Fruit fly (Drosophila melanogaster) whole organism, wandering third instar larva: ENCODE data around the gene CG33689.

Source experiments
- Abd-B ChIP-seq: fragments of >200 bp; optimal IDR thresholded peaks from 2 replicates; lab custom pipeline; 2017; ENCODE audit warnings: missing biosample characterization, missing genetic modification characterization
- CG32264 ChIP-seq: fragments of 200-800 bp; sonication (Bioruptor generic); optimal IDR thresholded peaks from 2 replicates; lab custom pipeline; 2016; ENCODE audit warnings: missing biosample characterization, missing genetic modification characterization
- CG9705 ChIP-seq: fragments of 200-800 bp; sonication (Bioruptor generic); optimal IDR thresholded peaks from 2 replicates; lab custom pipeline; 2018; ENCODE audit warnings: missing biosample characterization, mild to moderate bottlenecking, missing genetic modification characterization
- CrebA ChIP-seq: fragments of 200-800 bp; sonication (Bioruptor generic); optimal IDR thresholded peaks from 2 replicates; lab custom pipeline; 2016; ENCODE audit warnings: missing biosample characterization, mild to moderate bottlenecking, missing genetic modification characterization, borderline replicate concordance
- Dfd ChIP-seq: fragments of >200 bp; optimal IDR thresholded peaks from 2 replicates; lab custom pipeline; 2017; ENCODE audit warnings: missing biosample characterization, missing genetic modification characterization
- Dif ChIP-seq: fragments of 200-275, 200-300 bp; sonication (Bioruptor generic); optimal IDR thresholded peaks from 2 replicates; lab custom pipeline; 2018; ENCODE audit warnings: missing biosample characterization, missing genetic modification characterization; ENCODE audit not compliant: partially characterized antibody
- GATAd ChIP-seq: sonication (Bioruptor generic); optimal IDR thresholded peaks from 2 replicates; lab custom pipeline; 2016; ENCODE audit warnings: missing biosample characterization, missing genetic modification characterization
- HLH106 ChIP-seq: fragments of 200-800 bp; optimal IDR thresholded peaks from 3 replicates; lab custom pipeline; 2019; ENCODE audit warnings: missing biosample characterization, mild to moderate bottlenecking, missing genetic modification characterization, moderate library complexity
- Hnf4 ChIP-seq: fragments of 200-800 bp; sonication (Bioruptor generic); optimal IDR thresholded peaks from 2 replicates; lab custom pipeline; 2016; ENCODE audit warnings: missing biosample characterization, mild to moderate bottlenecking, missing genetic modification characterization
- Hr78 ChIP-seq: fragments of >200 bp; optimal IDR thresholded peaks from 2 replicates; lab custom pipeline; 2017; ENCODE audit warnings: missing biosample characterization, missing genetic modification characterization
- Hr83 ChIP-seq: fragments of 200-300 bp; sonication (Bioruptor generic); optimal IDR thresholded peaks from 2 replicates; lab custom pipeline; 2016; ENCODE audit warnings: missing biosample characterization, mild to moderate bottlenecking, missing genetic modification characterization, moderate library complexity; ENCODE audit not compliant: poor library complexity, severe bottlenecking
- Jra ChIP-seq: sonication (Bioruptor generic); optimal IDR thresholded peaks from 2 replicates; lab custom pipeline; 2016; ENCODE audit warnings: missing biosample characterization, missing genetic modification characterization
- Mio ChIP-seq: sonication (Bioruptor generic); optimal IDR thresholded peaks from 2 replicates; lab custom pipeline; 2016; ENCODE audit warnings: missing biosample characterization, missing genetic modification characterization
- Myc ChIP-seq: fragments of >200 bp; optimal IDR thresholded peaks from 2 replicates; lab custom pipeline; 2017
- N ChIP-seq: fragments of >200 bp; optimal IDR thresholded peaks from 2 replicates; lab custom pipeline; 2018; ENCODE audit warnings: missing biosample characterization, missing external identifiers, missing genetic modification characterization
- OdsH ChIP-seq: fragments of 200-800 bp; sonication (Bioruptor generic); optimal IDR thresholded peaks from 2 replicates; lab custom pipeline; 2016; ENCODE audit warnings: missing biosample characterization, mild to moderate bottlenecking, missing genetic modification characterization
- Rel ChIP-seq, 2 experiments: fragments of 200-800 bp; sonication (Bioruptor generic) in 1 of 2; optimal IDR thresholded peaks; 2 replicates in 1 of 2; 3 replicates in 1 of 2; lab custom pipeline; 2016 to 2019; ENCODE audit warnings: mild to moderate bottlenecking in 2 of 2, missing biosample characterization in 2 of 2, missing genetic modification characterization in 2 of 2, moderate library complexity in 1 of 2
- Sp1 ChIP-seq: fragments of 200-800 bp; sonication (Bioruptor generic); optimal IDR thresholded peaks from 3 replicates; lab custom pipeline; 2019; ENCODE audit warnings: missing biosample characterization, mild to moderate bottlenecking, missing genetic modification characterization, moderate library complexity
- Vsx2 ChIP-seq: fragments of 200-300, 225-300 bp; sonication (Bioruptor generic); optimal IDR thresholded peaks from 2 replicates; lab custom pipeline; 2018; ENCODE audit warnings: missing biosample characterization, missing genetic modification characterization; ENCODE audit not compliant: partially characterized antibody
- br ChIP-seq: fragments of 200-800 bp; sonication (Bioruptor generic); optimal IDR thresholded peaks from 2 replicates; lab custom pipeline; 2016; ENCODE audit warnings: missing biosample characterization, missing genetic modification characterization
- brk ChIP-seq: fragments of 200-800 bp; sonication (Bioruptor generic); optimal IDR thresholded peaks from 2 replicates; lab custom pipeline; 2016; ENCODE audit warnings: missing biosample characterization, mild to moderate bottlenecking, missing genetic modification characterization
- dl ChIP-seq, 2 experiments: fragments of 175-275, 200-275 bp in 1 of 2; fragments of 200-275 bp in 1 of 2; sonication (Bioruptor generic); optimal IDR thresholded peaks; lab custom pipeline; 2018; ENCODE audit warnings: mild to moderate bottlenecking in 2 of 2, missing biosample characterization in 2 of 2, missing genetic modification characterization in 2 of 2, moderate library complexity in 2 of 2; ENCODE audit not compliant: partially characterized antibody in 2 of 2, insufficient read depth in 1 of 2
- dmrt93B ChIP-seq: fragments of 200-800 bp; sonication (Bioruptor generic); optimal IDR thresholded peaks from 2 replicates; lab custom pipeline; 2018; ENCODE audit warnings: missing biosample characterization, mild to moderate bottlenecking, missing genetic modification characterization
- dsf ChIP-seq: sonication (Bioruptor generic); optimal IDR thresholded peaks from 2 replicates; lab custom pipeline; 2016; ENCODE audit warnings: missing biosample characterization, missing genetic modification characterization, borderline replicate concordance
- ey ChIP-seq: fragments of 200-800 bp; sonication (Bioruptor generic); optimal IDR thresholded peaks from 2 replicates; lab custom pipeline; 2016; ENCODE audit warnings: missing biosample characterization, missing genetic modification characterization
- foxo ChIP-seq, 2 experiments: fragments of 200-800 bp; sonication (Bioruptor generic); optimal IDR thresholded peaks; 2 replicates in 1 of 2; 3 replicates in 1 of 2; lab custom pipeline; 2016 to 2017; ENCODE audit warnings: missing biosample characterization in 2 of 2, missing genetic modification characterization in 2 of 2
- fru ChIP-seq: fragments of 200-800 bp; sonication (Bioruptor generic); optimal IDR thresholded peaks from 3 replicates; lab custom pipeline; 2016; ENCODE audit warnings: missing biosample characterization, mild to moderate bottlenecking, missing genetic modification characterization
- h ChIP-seq: fragments of 200-800 bp; sonication (Bioruptor generic); optimal IDR thresholded peaks from 3 replicates; lab custom pipeline; 2016; ENCODE audit warnings: missing biosample characterization, mild to moderate bottlenecking, missing genetic modification characterization
- jim ChIP-seq: fragments of 175-275, 200-325 bp; sonication (Bioruptor generic); optimal IDR thresholded peaks from 2 replicates; lab custom pipeline; 2016; ENCODE audit warnings: missing biosample characterization, mild to moderate bottlenecking, missing genetic modification characterization
- lola ChIP-seq: fragments of >200 bp; optimal IDR thresholded peaks from 2 replicates; lab custom pipeline; 2017; ENCODE audit warnings: missing biosample characterization, missing genetic modification characterization
- pan ChIP-seq: fragments of >200 bp; optimal IDR thresholded peaks from 2 replicates; lab custom pipeline; 2017
- psq ChIP-seq: fragments of 200-800 bp; sonication (Bioruptor generic); optimal IDR thresholded peaks from 3 replicates; lab custom pipeline; 2017; ENCODE audit warnings: missing biosample characterization, mild to moderate bottlenecking, missing genetic modification characterization, moderate library complexity
- rgr ChIP-seq: fragments of 200-800 bp; sonication (Bioruptor generic); optimal IDR thresholded peaks from 3 replicates; lab custom pipeline; 2016; ENCODE audit warnings: missing biosample characterization, mild to moderate bottlenecking, missing genetic modification characterization
- sage ChIP-seq: fragments of 200-800 bp; sonication (Bioruptor generic); optimal IDR thresholded peaks from 2 replicates; lab custom pipeline; 2016; ENCODE audit warnings: missing biosample characterization, mild to moderate bottlenecking, missing genetic modification characterization
- sv ChIP-seq: fragments of 200-800 bp; sonication (Bioruptor generic); optimal IDR thresholded peaks from 3 replicates; lab custom pipeline; 2016; ENCODE audit warnings: missing biosample characterization, missing genetic modification characterization
- tai ChIP-seq: sonication (Bioruptor generic); optimal IDR thresholded peaks from 2 replicates; lab custom pipeline; 2016; ENCODE audit warnings: missing biosample characterization, missing genetic modification characterization
- usp ChIP-seq: fragments of >200 bp; optimal IDR thresholded peaks from 2 replicates; lab custom pipeline; 2017; ENCODE audit warnings: missing biosample characterization, missing genetic modification characterization
- woc ChIP-seq: sonication (Bioruptor generic); optimal IDR thresholded peaks from 2 replicates; lab custom pipeline; 2016; ENCODE audit warnings: missing biosample characterization, mild to moderate bottlenecking, missing genetic modification characterization

The CG33689 gene

dm6 chr3L:16195476-16195958 lies 4.5 kb upstream of the CG33689 start:
- TF ChIP-seq sage (peak; percentile 78), br (GFP tag; lab: Kevin White, UChicago) (peak; percentile 71), usp (GFP tag; lab: Kevin White, UChicago) (no peak), CG32264 (GFP tag; lab: Kevin White, UChicago) (peak; percentile 80), Dfd (GFP tag; lab: Kevin White, UChicago) (no peak), brk (GFP tag; lab: Kevin White, UChicago) (peak; percentile 74), Abd-B (GFP tag; lab: Kevin White, UChicago) (no peak), dmrt93B (GFP tag; lab: Kevin White, UChicago) (peak; percentile 5), N (no peak), Vsx2 (GFP tag; lab: Kevin White, UChicago) (peak; percentile 55), ey (GFP tag; lab: Kevin White, UChicago) (peak; percentile 44), Sp1 (GFP tag; lab: Kevin White, UChicago) (peak; percentile 74), woc (GFP tag; lab: Kevin White, UChicago) (peak; percentile 67), GATAd (GFP tag; lab: Kevin White, UChicago) (no peak), lola (GFP tag; lab: Kevin White, UChicago) (no peak), rgr (GFP tag; lab: Kevin White, UChicago) (peak; percentile 59), Dif (GFP tag; lab: Kevin White, UChicago) (peak; percentile 62), h (GFP tag; lab: Kevin White, UChicago) (peak; percentile 86), dsf (GFP tag; lab: Kevin White, UChicago) (no peak), dl (GFP tag; optimal IDR thresholded peaks at IDR 0.05; lab: Kevin White, UChicago; ENCODE audit: insufficient read depth in 1 of 2, partially characterized antibody in 2 of 2) (peak in 1 of 2 experiments; percentile 5), Mio (GFP tag; lab: Kevin White, UChicago) (no peak), Jra (GFP tag; lab: Kevin White, UChicago) (peak; percentile 72), fru (GFP tag; lab: Kevin White, UChicago) (peak; percentile 64), CG9705 (GFP tag; lab: Kevin White, UChicago) (no peak), psq (peak; percentile 84), Hnf4 (GFP tag; lab: Kevin White, UChicago) (peak; percentile 67), OdsH (peak; percentile 57), CrebA (GFP tag; lab: Kevin White, UChicago) (peak; percentile 90), Myc (lab: Kevin White, UChicago) (no peak), Hr83 (GFP tag; lab: Kevin White, UChicago) (peak; percentile 66), tai (GFP tag; lab: Kevin White, UChicago) (peak; percentile 90), jim (GFP tag; lab: Kevin White, UChicago) (peak; percentile 100), foxo (GFP tag; optimal IDR thresholded peaks at IDR 0.05; lab: Kevin White, UChicago) (peak; percentile 56 to 64), HLH106 (tag; lab: Kevin White, UChicago) (no peak), Rel (GFP tag; optimal IDR thresholded peaks at IDR 0.05; lab: Kevin White, UChicago) (peak; percentile 83), Rel (tag; optimal IDR thresholded peaks at IDR 0.05; lab: Kevin White, UChicago) (peak; percentile 87), sv (no peak), Hr78 (GFP tag; lab: Kevin White, UChicago) (no peak), pan (lab: Kevin White, UChicago) (no peak)

dm6 chr3L:16196588-16197183 lies 3.3 kb upstream of the CG33689 start:
- TF ChIP-seq CG9705 (GFP tag; lab: Kevin White, UChicago) (no peak), Hnf4 (GFP tag; lab: Kevin White, UChicago) (no peak), Myc (lab: Kevin White, UChicago) (no peak), Hr78 (GFP tag; lab: Kevin White, UChicago) (no peak), lola (GFP tag; lab: Kevin White, UChicago) (no peak), Mio (GFP tag; lab: Kevin White, UChicago) (no peak), sage (no peak), usp (GFP tag; lab: Kevin White, UChicago) (no peak), CrebA (GFP tag; lab: Kevin White, UChicago) (no peak), foxo (GFP tag; optimal IDR thresholded peaks at IDR 0.05; lab: Kevin White, UChicago) (no peak), dmrt93B (GFP tag; lab: Kevin White, UChicago) (peak; percentile 13), Rel (GFP tag; optimal IDR thresholded peaks at IDR 0.05; lab: Kevin White, UChicago) (no peak), Rel (tag; optimal IDR thresholded peaks at IDR 0.05; lab: Kevin White, UChicago) (no peak), br (GFP tag; lab: Kevin White, UChicago) (peak; percentile 15), Dfd (GFP tag; lab: Kevin White, UChicago) (no peak), ey (GFP tag; lab: Kevin White, UChicago) (no peak), psq (peak; percentile 12), tai (GFP tag; lab: Kevin White, UChicago) (peak; percentile 26), fru (GFP tag; lab: Kevin White, UChicago) (peak; percentile 36), rgr (GFP tag; lab: Kevin White, UChicago) (peak; percentile 13), Vsx2 (GFP tag; lab: Kevin White, UChicago) (no peak), sv (no peak), jim (GFP tag; lab: Kevin White, UChicago) (no peak), Abd-B (GFP tag; lab: Kevin White, UChicago) (no peak), Sp1 (GFP tag; lab: Kevin White, UChicago) (peak; percentile 31), N (no peak), GATAd (GFP tag; lab: Kevin White, UChicago) (no peak), woc (GFP tag; lab: Kevin White, UChicago) (no peak), brk (GFP tag; lab: Kevin White, UChicago) (no peak), Hr83 (GFP tag; lab: Kevin White, UChicago) (no peak), dsf (GFP tag; lab: Kevin White, UChicago) (no peak), HLH106 (tag; lab: Kevin White, UChicago) (peak; percentile 22), CG32264 (GFP tag; lab: Kevin White, UChicago) (no peak), pan (lab: Kevin White, UChicago) (no peak), h (GFP tag; lab: Kevin White, UChicago) (no peak), OdsH (no peak), Dif (GFP tag; lab: Kevin White, UChicago) (no peak), Jra (GFP tag; lab: Kevin White, UChicago) (no peak)
- TF ChIP-seq, all 38 proteins: peak for 8
